Fruit fly (Drosophila melanogaster) whole organism, adult: Measurements from ENCODE around the gene Snoo.

ENCODE experiments used
- CG7101 ChIP-seq: fragments of 200-800 bp; sonication (Bioruptor generic); optimal IDR thresholded peaks from 2 replicates; lab custom pipeline; 2018; ENCODE audit warnings: missing biosample characterization, mild to moderate bottlenecking, missing genetic modification characterization, moderate library complexity
- toe ChIP-seq: fragments of 200-800 bp; sonication (Bioruptor generic); optimal IDR thresholded peaks from 2 replicates; lab custom pipeline; 2016; ENCODE audit warnings: missing biosample characterization, missing genetic modification characterization

- TF ChIP-seq toe (GFP tag; lab: Kevin White, UChicago) (no peak), CG7101 (tag; lab: Kevin White, UChicago) (no peak)
Observed at dm6 chr2L:7971423-7971822, 12.6 kb downstream of the Snoo start.
